Fruit fly (Drosophila melanogaster) Kc167 (cell line): ENCODE data around the gene nonA.

Source experiments
- Myc ChIP-seq: fragments of >200 bp; optimal IDR thresholded peaks from 2 replicates; lab custom pipeline; 2017; ENCODE audit warnings: missing external identifiers
- Sin3A ChIP-seq: fragments of >200 bp; optimal IDR thresholded peaks from 2 replicates; lab custom pipeline; 2018; ENCODE audit warnings: missing external identifiers
- h ChIP-seq: fragments of >200 bp; optimal IDR thresholded peaks from 3 replicates; lab custom pipeline; 2018; ENCODE audit warnings: missing external identifiers
- psq ChIP-seq: fragments of >200 bp; optimal IDR thresholded peaks from 2 replicates; lab custom pipeline; 2017; ENCODE audit warnings: missing external identifiers

- TF ChIP-seq Sin3A (lab: Kevin White, UChicago) (no peak), h (no peak), Myc (lab: Kevin White, UChicago) (no peak), psq (lab: Kevin White, UChicago) (no peak)
Observed at dm6 chrX:16323063-16323462, 38.3 kb upstream of the nonA start, which contains the start of the genes CG9917 and CG32579.
